Fruit fly (Drosophila melanogaster) whole organism: ENCODE results near the gene CG42823.

Experiments
- CG8478 ChIP-seq: fragments of >200 bp; optimal IDR thresholded peaks from 2 replicates; lab custom pipeline; 2018; ENCODE audit warnings: inconsistent platforms
- Dll ChIP-seq: fragments of >200 bp; optimal IDR thresholded peaks from 2 replicates; lab custom pipeline; 2017
- EcR ChIP-seq, 2 experiments: fragments of >200 bp; optimal IDR thresholded peaks; 2 replicates each; lab custom pipeline; 2017; ENCODE audit warnings: missing biosample characterization in 2 of 2, missing genetic modification characterization in 2 of 2, missing genetic modification reagents in 2 of 2
- pan ChIP-seq: fragments of >200 bp; optimal IDR thresholded peaks from 2 replicates; lab custom pipeline; 2017
- psq ChIP-seq: fragments of >200 bp; optimal IDR thresholded peaks from 2 replicates; lab custom pipeline; 2017
- usp ChIP-seq: fragments of >200 bp; optimal IDR thresholded peaks from 2 replicates; lab custom pipeline; 2017; ENCODE audit warnings: missing biosample characterization, missing genetic modification characterization, mixed read lengths

Gene CG42823

DNA sequence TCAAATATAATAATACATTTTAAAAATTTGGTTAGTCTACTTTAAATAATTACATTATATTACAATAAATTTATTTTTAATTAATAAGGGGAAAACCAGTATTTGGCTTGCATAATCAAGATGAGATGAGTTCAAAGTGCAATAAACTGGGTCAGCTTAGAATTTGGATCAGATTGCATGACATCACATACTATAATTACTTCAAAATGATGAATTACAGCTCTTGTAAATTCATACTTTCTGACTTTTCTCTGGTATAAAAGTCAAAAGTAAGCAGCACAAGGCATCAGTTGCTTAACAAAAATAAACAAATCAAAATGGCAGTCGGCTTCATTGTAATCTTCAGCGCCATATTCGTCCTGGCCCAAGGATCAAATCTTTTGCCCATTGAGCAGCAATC is 12.3 kb upstream of the CG42823 start, which contains the start of gene CG33333:
TSS of gene CG33333 (plus strand) at position 301 of the 400 bp plus-strand sequence.
- TF ChIP-seq psq, result no peak
- TF ChIP-seq pan (lab: Kevin White, UChicago), result no peak
- no peak for TF ChIP-seq usp (GFP tag; lab: Kevin White, UChicago)
- no peak for TF ChIP-seq Dll (lab: Kevin White, UChicago)
- TF ChIP-seq CG8478 (lab: Kevin White, UChicago), result no peak
- no peak for TF ChIP-seq EcR (GFP tag; optimal IDR thresholded peaks at IDR 0.05; lab: Kevin White, UChicago)

DNA sequence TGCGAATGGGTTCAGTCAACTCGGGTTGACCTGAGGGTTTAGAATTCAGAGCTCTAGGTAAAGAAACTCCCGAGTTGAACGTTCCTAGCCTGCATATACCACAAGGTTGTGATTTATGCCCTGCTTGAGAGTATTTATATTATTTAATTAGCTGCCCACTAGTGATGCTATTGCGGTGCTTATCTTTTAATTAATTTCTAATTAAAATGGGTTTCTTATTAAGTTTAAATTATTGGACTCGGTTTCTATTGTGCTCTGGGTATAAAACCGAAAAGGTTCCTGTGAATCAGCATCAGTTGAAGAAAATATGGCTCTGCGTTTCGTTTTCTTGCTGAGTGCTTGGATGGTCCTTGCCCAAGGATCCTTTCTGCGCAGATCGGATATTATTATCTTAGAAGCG is 10.5 kb upstream of the CG42823 start, which contains the start of gene CG5866:
TSS of gene CG5866 (plus strand) at position 301 of the 400 bp plus-strand sequence.
- no peak for TF ChIP-seq CG8478 (lab: Kevin White, UChicago)
- TF ChIP-seq psq, result no peak
- no peak for TF ChIP-seq EcR (GFP tag; optimal IDR thresholded peaks at IDR 0.05; lab: Kevin White, UChicago)
- TF ChIP-seq usp (GFP tag; lab: Kevin White, UChicago), result no peak
- TF ChIP-seq Dll (lab: Kevin White, UChicago), result no peak
- no peak for TF ChIP-seq pan (lab: Kevin White, UChicago)

- TF ChIP-seq usp (GFP tag; lab: Kevin White, UChicago), result no peak
- no peak for TF ChIP-seq pan (lab: Kevin White, UChicago)
- TF ChIP-seq EcR (GFP tag; optimal IDR thresholded peaks at IDR 0.05; lab: Kevin White, UChicago), result no peak
- no peak for TF ChIP-seq psq
- no peak for TF ChIP-seq CG8478 (lab: Kevin White, UChicago)
- no peak for TF ChIP-seq Dll (lab: Kevin White, UChicago)
These were observed 8.7 kb upstream of the CG42823 start, which contains the start of gene CG42822 for dm6 chr3R:17413601-17414000. CG42822 (plus strand) TSS chr3R:17413901.

DNA sequence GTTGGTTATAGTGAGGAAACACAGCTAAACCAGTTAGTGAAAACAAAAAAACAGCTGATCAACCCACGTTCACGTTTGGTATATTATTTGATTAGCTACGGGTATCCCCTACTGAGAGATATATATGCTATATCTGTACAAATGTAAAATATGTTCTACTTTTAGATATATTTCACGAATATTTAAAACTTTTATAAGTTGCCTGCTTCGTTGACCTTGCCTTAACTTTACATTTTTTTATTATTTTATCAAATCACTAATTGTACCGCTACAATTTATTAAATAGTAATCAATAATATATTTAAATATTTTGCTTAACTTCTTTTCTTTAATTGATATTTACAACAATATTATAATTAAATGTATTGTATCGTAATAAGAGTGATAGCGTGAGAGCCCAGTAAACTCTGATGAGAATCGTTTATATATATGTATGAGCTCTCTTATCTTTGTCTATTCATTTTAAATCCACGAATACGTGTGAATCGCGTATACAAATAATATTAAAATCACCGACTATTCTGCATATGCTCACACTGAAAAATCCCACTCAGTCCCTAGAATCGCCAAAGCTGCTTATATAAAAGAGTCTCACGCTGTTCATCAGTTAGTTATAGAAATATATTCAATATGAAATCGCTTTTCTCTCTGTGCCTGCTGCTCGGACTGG is 7.7 kb upstream of the CG42823 start, which contains the start of gene CG42821:
TSS of gene CG42821 (plus strand) at position 620 of the 670 bp plus-strand sequence.
- no peak for TF ChIP-seq CG8478 (lab: Kevin White, UChicago)
- no peak for TF ChIP-seq psq
- no peak for TF ChIP-seq pan (lab: Kevin White, UChicago)

dm6 chr3R:17410808-17411207 is 5.9 kb upstream of the CG42823 start, which contains the start of gene CG5863:
CG5863 (plus strand) TSS chr3R:17411108.
- no peak for TF ChIP-seq psq
- TF ChIP-seq EcR (GFP tag; optimal IDR thresholded peaks at IDR 0.05; lab: Kevin White, UChicago), result no peak
- no peak for TF ChIP-seq pan (lab: Kevin White, UChicago)
- no peak for TF ChIP-seq usp (GFP tag; lab: Kevin White, UChicago)
- TF ChIP-seq Dll (lab: Kevin White, UChicago), result no peak
- TF ChIP-seq CG8478 (lab: Kevin White, UChicago), result no peak

dm6 chr3R:17409319-17409718 is 4.4 kb upstream of the CG42823 start, which contains the start of gene CG5860:
CG5860 (plus strand) TSS chr3R:17409619.
- TF ChIP-seq psq (no peak), usp (GFP tag; lab: Kevin White, UChicago) (no peak), pan (lab: Kevin White, UChicago) (no peak), EcR (GFP tag; optimal IDR thresholded peaks at IDR 0.05; lab: Kevin White, UChicago) (no peak), CG8478 (lab: Kevin White, UChicago) (no peak), Dll (lab: Kevin White, UChicago) (no peak)

DNA sequence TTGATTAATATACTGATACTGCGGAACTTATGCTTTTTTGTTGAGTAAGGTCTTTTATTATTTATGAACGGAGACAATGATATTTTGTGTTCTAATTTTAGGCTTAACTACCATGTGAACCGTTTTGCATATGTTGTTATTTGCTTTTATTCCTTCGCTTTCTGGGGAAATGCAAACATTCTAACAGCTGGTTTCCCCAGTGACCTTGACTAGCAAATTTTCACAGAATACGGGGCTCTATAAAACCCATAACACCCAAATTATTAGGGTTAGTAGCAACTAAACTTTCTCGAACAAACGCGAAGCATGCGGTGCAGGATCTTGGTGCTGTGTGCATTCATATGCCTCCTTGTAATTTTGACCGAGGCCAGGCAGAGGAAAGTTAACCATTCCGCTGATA is 2.7 kb upstream of the CG42823 start, which contains the start of gene CG17283:
TSS of gene CG17283 (plus strand) at position 301 of the 400 bp plus-strand sequence.
- TF ChIP-seq pan (lab: Kevin White, UChicago) (no peak), psq (no peak), usp (GFP tag; lab: Kevin White, UChicago) (no peak), EcR (GFP tag; optimal IDR thresholded peaks at IDR 0.05; lab: Kevin White, UChicago) (no peak), Dll (lab: Kevin White, UChicago) (no peak), CG8478 (lab: Kevin White, UChicago) (no peak)

dm6 chr3R:17406411-17406810 is 1.5 kb upstream of the CG42823 start, which contains the start of the genes CG42824 and CG42798:
CG42824 (minus strand) TSS chr3R:17406511.
CG42798 (plus strand) TSS chr3R:17406678.
- TF ChIP-seq psq (no peak), CG8478 (lab: Kevin White, UChicago) (no peak), Dll (lab: Kevin White, UChicago) (no peak), EcR (GFP tag; optimal IDR thresholded peaks at IDR 0.05; lab: Kevin White, UChicago) (no peak), usp (GFP tag; lab: Kevin White, UChicago) (no peak), pan (lab: Kevin White, UChicago) (no peak)

DNA sequence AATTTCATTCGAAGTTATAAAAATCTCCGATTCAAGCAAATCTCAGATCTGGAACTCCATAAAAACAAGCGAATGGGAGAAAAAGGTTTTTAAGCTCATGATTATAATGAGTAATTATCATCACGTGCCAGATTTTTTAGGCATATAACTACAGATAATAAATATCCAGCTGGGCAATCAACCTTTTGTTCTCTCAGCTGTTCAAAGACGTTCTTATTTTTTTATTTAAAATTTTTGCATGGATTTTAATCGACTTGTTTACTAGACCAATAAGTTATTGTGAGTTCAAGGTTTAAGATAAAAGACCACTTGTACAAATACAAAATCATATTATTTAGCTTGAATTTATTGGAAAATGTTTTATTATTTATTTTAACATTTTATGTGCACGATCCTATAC is 754 bp downstream of the CG42823 start:
- TF ChIP-seq EcR (GFP tag; optimal IDR thresholded peaks at IDR 0.05; lab: Kevin White, UChicago) (no peak), CG8478 (lab: Kevin White, UChicago) (no peak), psq (no peak), usp (GFP tag; lab: Kevin White, UChicago) (no peak), pan (lab: Kevin White, UChicago) (no peak), Dll (lab: Kevin White, UChicago) (no peak)

dm6 chr3R:17403618-17404017 is 1.3 kb downstream of the CG42823 start, which contains the start of gene CG34280:
CG34280 (minus strand) TSS chr3R:17403718.
- TF ChIP-seq Dll (lab: Kevin White, UChicago), result no peak
- no peak for TF ChIP-seq usp (GFP tag; lab: Kevin White, UChicago)
- TF ChIP-seq psq, result no peak
- no peak for TF ChIP-seq EcR (GFP tag; optimal IDR thresholded peaks at IDR 0.05; lab: Kevin White, UChicago)
- no peak for TF ChIP-seq CG8478 (lab: Kevin White, UChicago)
- TF ChIP-seq pan (lab: Kevin White, UChicago), result no peak

- TF ChIP-seq Dll (lab: Kevin White, UChicago), result no peak
- TF ChIP-seq EcR (GFP tag; optimal IDR thresholded peaks at IDR 0.05; lab: Kevin White, UChicago), result no peak
- TF ChIP-seq psq, result no peak
- no peak for TF ChIP-seq CG8478 (lab: Kevin White, UChicago)
- TF ChIP-seq usp (GFP tag; lab: Kevin White, UChicago), result no peak
- no peak for TF ChIP-seq pan (lab: Kevin White, UChicago)
These were observed 1.7 kb downstream of the CG42823 start, which contains the start of gene CG34279 for dm6 chr3R:17403188-17403587. CG34279 (minus strand) TSS chr3R:17403288.
